Worm (Caenorhabditis elegans): ENCODE measurements around the gene T20F7.3.
"Not testable (repeated sequence)": the region's sequence is repeated elsewhere in the genome, so short reads cannot be mapped to it uniquely, and the experiment has no call there.

The T20F7.3 gene

DNA sequence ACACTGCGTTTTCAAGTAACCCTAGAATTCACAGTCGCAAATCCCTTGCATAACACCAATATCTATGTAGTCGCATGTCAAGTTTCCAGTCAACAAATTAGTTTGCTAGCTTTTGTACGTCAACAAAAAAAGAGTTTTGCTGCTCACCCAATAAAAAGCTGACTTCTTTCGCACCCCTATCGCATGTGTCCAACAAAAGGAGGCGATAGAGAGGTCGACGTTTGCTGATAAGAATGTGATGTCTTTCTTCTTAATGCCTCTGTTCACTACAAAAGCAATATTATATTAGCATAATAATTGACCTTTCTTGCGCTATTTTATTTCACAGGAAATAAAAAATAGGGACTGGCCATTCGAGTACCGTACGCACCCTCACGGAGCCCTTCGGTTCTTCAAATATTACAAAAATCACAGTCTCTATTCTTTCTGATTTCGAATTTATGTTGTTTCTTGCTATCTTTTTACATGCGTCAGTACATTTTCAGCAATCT, at the start of gene T20F7.3:
Gene T20F7.3 (plus strand): TSS at position 441 of the 491 bp plus-strand sequence.
- no peak for TF ChIP-seq unc-62 (GFP tag; optimal IDR thresholded peaks at IDR 0.05)

DNA sequence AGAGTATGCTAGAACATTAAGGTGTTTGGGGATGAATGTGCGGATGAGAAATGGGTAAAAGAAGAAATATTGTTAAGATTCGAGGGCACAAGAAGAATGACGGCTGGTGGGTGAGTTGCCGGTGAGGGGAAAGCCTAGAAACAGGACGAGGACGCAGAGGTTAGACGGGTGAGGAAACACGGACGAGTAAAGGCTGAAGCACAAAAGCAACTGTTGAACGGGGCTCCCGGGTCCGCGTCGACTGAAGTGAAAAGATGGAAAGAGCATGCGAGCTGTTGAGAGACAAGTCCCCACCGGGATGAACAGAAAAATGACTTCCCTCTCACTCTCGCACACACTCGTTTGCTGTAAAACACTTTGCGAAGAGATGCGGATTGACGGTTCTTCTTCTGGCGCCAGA, 48.2 kb upstream of the T20F7.3 start:
- no peak for TF ChIP-seq unc-62 (GFP tag; optimal IDR thresholded peaks at IDR 0.05)

DNA sequence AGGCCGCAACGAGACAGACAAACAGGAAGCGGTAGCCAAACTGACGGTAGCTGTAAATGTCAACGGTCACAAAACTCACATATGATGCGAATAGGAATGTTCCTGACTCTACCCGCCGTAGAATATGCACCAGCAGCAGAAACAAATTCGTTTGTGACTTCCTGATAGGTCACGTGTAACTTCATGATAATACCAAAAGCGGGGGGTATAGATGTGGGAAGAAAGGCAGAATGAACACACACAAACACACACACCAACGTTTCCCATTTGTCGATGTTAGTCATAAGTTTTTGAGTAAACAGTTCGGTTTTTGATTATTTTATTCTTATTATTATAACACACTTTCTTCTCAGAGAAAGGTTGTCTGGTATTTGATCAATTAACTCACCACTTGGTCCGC, 47.0 kb upstream of the T20F7.3 start:
- TF ChIP-seq unc-62 (GFP tag; optimal IDR thresholded peaks at IDR 0.05), result no peak

DNA sequence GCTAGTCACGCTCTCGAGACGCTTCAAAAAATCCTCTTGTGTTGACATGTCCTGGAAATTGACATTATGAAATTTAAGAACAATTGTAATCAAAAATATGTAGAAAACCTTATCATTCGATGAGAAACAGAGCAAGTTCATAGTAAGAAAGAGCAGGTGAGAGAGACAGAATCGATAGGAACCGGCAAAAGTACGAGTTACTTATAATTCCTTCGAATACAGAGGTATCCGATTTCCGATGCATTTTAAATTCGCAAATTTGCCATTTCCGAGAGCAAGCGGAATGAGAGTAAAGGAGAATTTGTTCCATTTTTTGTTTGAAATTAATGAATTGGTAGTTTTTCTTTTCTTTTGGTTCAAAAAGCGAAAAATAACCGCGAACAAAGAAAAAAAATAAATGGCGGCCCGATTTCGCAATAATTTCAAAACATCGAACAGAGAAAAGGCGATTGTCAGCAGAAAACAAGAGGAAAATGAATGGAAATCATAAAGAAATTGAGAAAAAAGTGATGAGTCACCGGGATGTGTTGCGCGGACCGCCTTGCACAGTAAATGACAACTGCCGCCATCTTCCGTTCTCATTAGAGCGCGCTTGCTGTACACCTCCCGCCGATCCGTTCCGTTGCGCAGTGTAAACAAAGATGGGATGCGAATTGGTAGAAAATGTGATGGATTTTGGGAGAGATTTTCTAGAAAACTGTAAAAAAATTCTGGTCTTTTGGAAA, 46.4 kb upstream of the T20F7.3 start, which contains the start of gene cas-1:
Gene cas-1 (minus strand): TSS at position 51 of the 725 bp plus-strand sequence.
- TF ChIP-seq unc-62 (GFP tag; optimal IDR thresholded peaks at IDR 0.05), result no peak

DNA sequence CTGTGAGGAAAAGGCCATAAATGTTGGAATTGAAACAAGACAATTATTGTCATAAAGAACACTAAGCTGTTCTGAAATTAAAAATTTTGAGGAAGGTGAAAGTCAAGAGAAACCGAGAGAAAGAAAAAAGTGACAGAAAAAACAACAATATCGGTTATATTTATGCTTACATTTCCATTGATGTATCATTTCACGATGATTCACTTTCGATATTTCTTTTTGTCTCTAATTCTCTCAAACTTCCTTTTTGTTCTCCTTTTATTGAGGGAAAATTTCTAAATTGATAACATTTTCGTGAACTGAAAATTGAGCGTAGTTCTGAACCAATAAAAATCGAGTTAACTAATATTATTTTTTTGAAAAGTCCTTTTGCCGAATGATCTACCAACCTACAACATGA, 45.3 kb upstream of the T20F7.3 start:
- TF ChIP-seq unc-62 (GFP tag; optimal IDR thresholded peaks at IDR 0.05), result no peak

DNA sequence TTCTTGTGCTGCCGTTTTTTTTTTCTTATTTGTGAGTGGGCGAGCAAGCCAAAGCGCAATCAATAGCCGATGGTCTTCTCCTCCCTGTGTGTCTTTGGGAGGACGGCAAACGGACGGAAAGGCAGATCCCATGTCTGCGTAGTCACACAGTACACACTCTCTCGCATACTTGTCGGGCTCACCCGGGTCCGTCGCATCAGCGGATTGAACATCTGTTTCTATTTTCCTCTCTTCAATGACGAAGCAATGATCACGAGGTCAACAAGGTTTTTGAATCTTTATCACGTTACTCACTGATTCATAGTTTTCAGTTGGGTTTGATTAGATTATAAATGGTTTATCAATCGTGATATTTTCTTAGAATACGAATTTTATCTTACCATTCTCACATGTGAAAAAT, 44.7 kb upstream of the T20F7.3 start:
- TF ChIP-seq unc-62 (GFP tag; optimal IDR thresholded peaks at IDR 0.05), result no peak

DNA sequence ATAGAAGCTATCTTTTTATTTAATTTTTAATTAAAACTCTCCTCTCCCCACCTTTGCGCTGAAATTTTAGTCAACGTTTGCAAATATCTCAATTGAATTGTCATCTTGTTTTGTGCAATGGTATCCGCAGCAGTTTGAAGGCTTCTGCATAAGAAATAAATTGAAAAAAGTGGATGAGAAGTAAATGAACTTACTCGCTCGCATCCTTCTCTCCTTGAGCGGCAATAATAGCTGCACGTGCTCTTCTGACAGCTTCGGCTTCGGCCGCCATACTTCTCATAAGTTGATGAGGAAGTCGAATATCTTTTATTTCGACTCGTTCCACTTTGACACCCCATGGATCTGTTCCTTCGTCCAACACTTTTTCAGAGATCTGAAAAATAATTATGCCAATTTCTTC, 43.3 kb upstream of the T20F7.3 start:
- TF ChIP-seq unc-62 (GFP tag; optimal IDR thresholded peaks at IDR 0.05), result no peak

DNA sequence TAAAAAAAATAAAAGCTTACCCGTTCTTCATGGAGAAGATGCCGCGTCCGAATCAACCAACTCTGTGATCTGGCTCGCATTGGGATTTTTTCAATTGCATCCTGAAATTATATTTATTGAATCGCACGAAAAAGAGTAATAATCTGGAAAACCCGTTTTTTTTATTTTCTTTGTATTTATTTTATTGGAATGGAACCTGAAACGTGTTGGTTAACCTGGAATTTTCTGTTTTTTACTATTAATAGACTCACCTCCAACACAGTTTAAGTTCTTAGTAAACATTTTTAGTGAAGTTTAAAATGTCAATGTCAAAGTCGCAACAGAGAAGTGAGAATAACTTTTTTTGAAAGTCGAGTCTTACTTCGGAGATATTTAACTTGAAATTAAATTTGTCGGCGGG, 41.9 kb upstream of the T20F7.3 start:
- no peak for TF ChIP-seq unc-62 (GFP tag; optimal IDR thresholded peaks at IDR 0.05)

DNA sequence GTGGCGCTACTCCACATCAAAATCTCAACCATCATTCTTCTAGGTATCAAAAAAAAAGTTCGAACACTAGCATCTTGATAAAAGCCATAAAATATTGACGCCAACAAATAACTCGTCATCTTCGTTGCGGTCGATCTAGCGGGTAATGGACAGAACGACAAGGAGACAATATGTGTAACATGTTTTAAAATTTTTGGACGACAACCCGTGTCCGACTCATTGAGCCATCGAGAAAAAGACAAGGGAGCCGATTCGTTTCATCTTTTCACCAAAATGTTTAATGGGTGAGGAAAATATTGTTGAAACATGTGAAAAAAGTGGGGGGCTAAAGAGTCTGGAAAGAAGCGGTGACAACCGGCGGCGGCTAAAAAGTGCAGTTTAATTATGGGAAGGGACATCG, 38.7 kb upstream of the T20F7.3 start:
- TF ChIP-seq unc-62 (GFP tag; optimal IDR thresholded peaks at IDR 0.05), result no peak

DNA sequence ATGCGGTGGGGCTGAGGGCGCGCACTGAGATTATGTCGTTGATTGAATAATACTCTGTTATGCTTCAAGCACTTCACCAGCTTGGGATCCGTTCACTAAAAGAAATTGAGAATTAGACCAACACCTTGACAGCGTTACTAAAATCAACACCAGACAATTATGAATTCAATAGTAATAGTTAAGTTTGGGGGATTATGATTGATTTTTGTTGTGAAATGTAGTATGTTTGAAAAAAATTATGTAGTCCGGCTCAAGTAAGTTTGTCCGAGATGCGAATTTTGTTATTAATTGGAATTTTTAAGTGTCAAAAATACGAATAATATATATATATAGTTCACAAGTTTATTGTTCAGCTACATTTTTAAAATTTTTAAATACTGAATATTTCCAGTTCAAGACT, 34.8 kb upstream of the T20F7.3 start, which contains the start of gene sto-5:
Gene sto-5 (minus strand): TSS at position 101 of the 400 bp plus-strand sequence.
- no peak for TF ChIP-seq unc-62 (GFP tag; optimal IDR thresholded peaks at IDR 0.05)

DNA sequence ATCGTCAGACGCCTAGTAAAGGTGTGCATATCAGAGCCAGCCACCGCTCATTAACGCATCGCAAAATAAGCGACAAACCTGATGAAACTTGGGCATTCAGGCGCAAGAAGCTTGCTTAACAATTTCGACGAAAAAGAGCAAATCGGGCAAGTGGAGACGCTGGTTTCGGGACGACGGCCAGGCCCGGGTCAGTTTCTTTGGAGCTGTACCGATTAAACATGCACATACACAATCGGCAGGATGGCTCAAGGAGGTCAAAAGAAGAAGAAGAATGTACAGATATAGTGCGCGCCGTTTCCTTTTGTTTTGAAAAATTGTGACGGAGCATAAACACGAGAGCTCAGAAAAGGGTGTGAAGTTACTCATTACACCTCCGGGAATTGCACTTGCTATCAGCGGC, 33.7 kb upstream of the T20F7.3 start:
- no peak for TF ChIP-seq unc-62 (GFP tag; optimal IDR thresholded peaks at IDR 0.05)

DNA sequence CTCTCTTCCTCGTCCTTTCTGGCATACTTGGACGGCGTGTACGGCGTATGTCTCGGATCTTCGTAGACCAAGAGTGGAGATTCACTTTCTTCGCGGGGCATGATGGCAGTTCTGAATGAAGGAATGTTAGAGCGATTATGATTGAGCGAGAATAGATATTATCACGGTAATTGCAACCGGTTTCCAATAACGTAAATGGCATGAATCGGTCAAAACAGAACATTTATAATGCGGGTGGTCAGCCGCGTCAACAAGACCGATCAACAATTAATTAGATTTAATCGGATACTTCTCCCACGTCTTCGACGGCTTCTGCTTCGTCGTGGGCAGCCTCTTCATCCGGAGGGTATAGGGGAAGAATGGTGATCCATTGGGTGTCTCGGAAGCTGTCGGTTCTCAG, 25.5 kb upstream of the T20F7.3 start, which contains the start of gene F41G4.13:
Gene F41G4.13 (minus strand): TSS at position 101 of the 400 bp plus-strand sequence.
- not testable (repeated sequence) for TF ChIP-seq unc-62 (GFP tag; optimal IDR thresholded peaks at IDR 0.05)

DNA sequence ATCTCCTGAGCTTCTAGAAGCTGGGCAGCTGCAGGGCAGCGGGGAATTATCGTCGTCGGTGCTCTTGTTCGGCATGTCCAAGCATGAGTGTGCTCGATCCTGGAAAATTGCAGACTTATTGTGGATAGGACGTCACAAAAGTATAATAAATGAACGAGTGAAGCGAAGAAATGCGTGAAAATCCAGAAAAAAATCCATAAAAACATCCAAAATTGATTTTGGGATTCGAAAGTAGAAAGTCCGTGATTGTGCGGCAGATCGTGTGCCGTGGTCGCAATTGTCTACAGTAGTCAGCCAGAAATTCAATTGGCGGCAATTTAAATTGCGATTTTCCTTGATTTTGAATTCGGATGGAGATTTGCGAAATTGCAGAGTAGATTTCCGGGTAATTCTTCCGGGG, 23.9 kb upstream of the T20F7.3 start, which contains the start of gene F41G4.7:
Gene F41G4.7 (minus strand): TSS at position 101 of the 400 bp plus-strand sequence.
- no peak for TF ChIP-seq unc-62 (GFP tag; optimal IDR thresholded peaks at IDR 0.05)

DNA sequence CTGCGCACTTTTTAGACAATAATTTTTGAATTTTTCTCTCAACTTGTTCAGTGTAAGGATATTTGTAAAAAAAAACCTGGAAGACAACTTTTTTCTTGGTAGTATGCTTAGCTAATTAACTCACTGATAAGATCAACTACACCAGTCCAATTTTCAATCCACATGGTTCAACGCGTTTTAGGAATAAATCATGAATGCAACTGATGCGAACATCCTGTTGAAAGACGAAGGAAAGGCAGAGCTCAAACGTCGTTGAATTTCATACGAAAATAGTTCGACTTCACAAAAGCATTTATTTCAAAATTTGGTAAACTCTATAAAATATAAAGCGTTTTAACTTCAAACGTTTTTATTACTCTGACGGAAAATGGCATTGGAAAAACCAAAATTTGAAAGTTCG, 19.5 kb upstream of the T20F7.3 start, which contains the start of gene dyla-1:
Gene dyla-1 (plus strand): TSS at position 301 of the 400 bp plus-strand sequence.
- no peak for TF ChIP-seq unc-62 (GFP tag; optimal IDR thresholded peaks at IDR 0.05)

DNA sequence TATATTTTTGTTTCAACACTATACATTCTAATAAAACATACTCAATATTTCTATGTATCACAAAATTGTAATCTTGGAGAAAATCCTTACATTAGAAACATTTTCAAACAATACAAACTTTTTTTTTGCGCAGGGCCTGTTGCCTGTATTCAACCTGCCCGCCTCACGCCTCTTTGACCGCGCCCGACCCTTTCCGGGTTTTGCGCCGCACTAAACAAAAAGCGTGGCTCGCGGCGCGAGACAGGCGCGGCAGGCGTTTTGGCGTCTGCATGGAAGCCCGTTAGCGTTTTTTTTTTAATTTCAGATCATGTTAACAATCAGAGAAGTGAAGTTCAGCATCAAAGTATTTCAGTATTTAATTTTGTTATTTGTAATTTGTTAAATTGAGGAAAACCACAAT, 17.3 kb upstream of the T20F7.3 start:
- no peak for TF ChIP-seq unc-62 (GFP tag; optimal IDR thresholded peaks at IDR 0.05)

DNA sequence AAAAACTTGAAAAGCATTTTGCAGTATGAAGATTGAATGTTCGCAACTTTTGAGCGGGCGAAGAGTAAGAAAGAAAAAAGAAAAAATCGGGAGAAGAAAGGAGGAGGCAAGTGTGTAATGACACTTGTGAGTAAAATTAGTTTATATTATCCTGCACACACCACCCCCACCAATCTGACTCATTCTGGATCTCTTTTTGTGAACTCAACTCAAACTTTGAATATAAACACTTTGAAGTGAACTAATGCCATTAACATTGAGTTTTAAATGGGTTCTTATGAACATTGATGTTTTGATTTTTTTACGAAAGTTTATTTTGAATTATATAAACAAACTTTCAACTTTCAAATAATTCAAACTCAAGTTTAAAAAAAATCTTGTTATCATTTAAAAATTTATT, 15.3 kb upstream of the T20F7.3 start, which contains the start of gene F41G4.8:
Gene F41G4.8 (minus strand): TSS at position 101 of the 400 bp plus-strand sequence.
- TF ChIP-seq unc-62 (GFP tag; optimal IDR thresholded peaks at IDR 0.05), result no peak

DNA sequence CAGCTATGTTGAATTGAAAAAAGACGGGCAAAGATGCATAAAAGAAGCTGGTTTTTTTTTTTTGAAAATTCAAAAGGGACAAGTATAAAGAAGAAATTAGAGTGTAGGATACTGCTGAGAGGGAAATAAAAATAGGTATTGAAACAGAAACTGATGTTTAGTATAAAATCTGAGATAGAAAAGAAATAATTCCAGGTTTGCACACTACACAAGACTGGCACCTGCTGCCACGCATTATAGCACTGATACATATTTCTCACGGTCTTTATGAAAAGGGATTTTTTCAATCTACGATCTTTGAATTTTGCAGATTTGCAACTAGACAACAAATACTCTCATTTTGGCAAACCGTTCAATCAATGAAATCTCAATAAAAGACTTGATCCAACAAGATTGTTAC, 3.1 kb downstream of the T20F7.3 start:
- TF ChIP-seq unc-62 (GFP tag; optimal IDR thresholded peaks at IDR 0.05), result no peak
